Worm (Caenorhabditis elegans) whole organism, L2 larva: ENCODE results near the gene smc-5.

Experiments used
- C34F6.9 ChIP-seq: fragments of 150-350 bp; optimal IDR thresholded peaks from 2 replicates; lab custom pipeline; 2014; ENCODE audit warnings: missing biosample characterization, missing genetic modification characterization
- F13H6.1 ChIP-seq: sonication (generic microtip); optimal IDR thresholded peaks from 2 replicates; lab custom pipeline; 2016; ENCODE audit warnings: missing genetic modification characterization, missing compliant biosample characterization
- R02D3.7 ChIP-seq: fragments of 150-350 bp; optimal IDR thresholded peaks from 2 replicates; lab custom pipeline; 2014; ENCODE audit warnings: missing biosample characterization, missing genetic modification characterization
- Y55F3AM.14 ChIP-seq: fragments of 200-800 bp; sonication (Bioruptor generic); optimal IDR thresholded peaks from 2 replicates; lab custom pipeline; 2018; ENCODE audit warnings: mild to moderate bottlenecking, missing genetic modification characterization, missing compliant biosample characterization
- ZK546.5 ChIP-seq: sonication (generic microtip); optimal IDR thresholded peaks from 2 replicates; lab custom pipeline; 2017; ENCODE audit warnings: missing biosample characterization, missing genetic modification characterization
- alr-1 ChIP-seq: fragments of 150-350 bp; optimal IDR thresholded peaks from 2 replicates; lab custom pipeline; 2014; ENCODE audit warnings: missing biosample characterization, missing genetic modification characterization
- ama-1 ChIP-seq: fragments of 150-350 bp; optimal IDR thresholded peaks from 2 replicates; lab custom pipeline; 2018; ENCODE audit warnings: inconsistent platforms
- blmp-1 ChIP-seq: sonication (generic microtip); optimal IDR thresholded peaks from 2 replicates; lab custom pipeline; 2017; ENCODE audit warnings: missing genetic modification characterization, mild to moderate bottlenecking, missing compliant biosample characterization, antibody characterized with exemption, moderate library complexity; ENCODE audit not compliant: insufficient read depth
- ceh-16 ChIP-seq: fragments of 150-350 bp; optimal IDR thresholded peaks from 2 replicates; lab custom pipeline; 2014; ENCODE audit warnings: missing biosample characterization, missing genetic modification characterization
- ceh-82 ChIP-seq: fragments of 150-350 bp; optimal IDR thresholded peaks from 2 replicates; lab custom pipeline; 2014; ENCODE audit warnings: missing biosample characterization, missing genetic modification characterization
- crh-2 ChIP-seq: sonication (generic microtip); optimal IDR thresholded peaks from 2 replicates; lab custom pipeline; 2017; ENCODE audit warnings: missing biosample characterization, missing genetic modification characterization
- dmd-4 ChIP-seq: sonication (generic microtip); optimal IDR thresholded peaks from 2 replicates; lab custom pipeline; 2017; ENCODE audit warnings: missing biosample characterization, missing genetic modification characterization
- egl-27 ChIP-seq: sonication (generic microtip); optimal IDR thresholded peaks from 3 replicates; lab custom pipeline; 2017; ENCODE audit warnings: missing biosample characterization, missing genetic modification reagents, missing genetic modification characterization
- elt-1 ChIP-seq: fragments of 150-350 bp; optimal IDR thresholded peaks from 2 replicates; lab custom pipeline; 2014; ENCODE audit warnings: missing biosample characterization, missing genetic modification characterization
- elt-3 ChIP-seq: sonication (generic microtip); optimal IDR thresholded peaks from 2 replicates; lab custom pipeline; 2017; ENCODE audit warnings: missing biosample characterization, missing genetic modification characterization
- fos-1 ChIP-seq: fragments of 150-350 bp; optimal IDR thresholded peaks from 2 replicates; lab custom pipeline; 2014; ENCODE audit warnings: missing biosample characterization, missing genetic modification characterization
- gmeb-1 ChIP-seq: fragments of 150-350 bp; optimal IDR thresholded peaks from 2 replicates; lab custom pipeline; 2014; ENCODE audit warnings: missing biosample characterization, missing genetic modification characterization
- lin-11 ChIP-seq: fragments of 150-350 bp; sonication (generic microtip); optimal IDR thresholded peaks from 2 replicates; lab custom pipeline; 2014; ENCODE audit warnings: missing biosample characterization, missing genetic modification characterization, inconsistent platforms, mixed read lengths
- lin-13 ChIP-seq: fragments of 150-350 bp; optimal IDR thresholded peaks from 2 replicates; lab custom pipeline; 2014; ENCODE audit warnings: missing biosample characterization, missing genetic modification reagents, missing genetic modification characterization
- lin-39 ChIP-seq: fragments of 150-350 bp; optimal IDR thresholded peaks from 2 replicates; lab custom pipeline; 2014; ENCODE audit warnings: missing biosample characterization, missing genetic modification reagents, missing genetic modification characterization
- lsy-2 ChIP-seq, 2 experiments: fragments of 150-350 bp in 1 of 2; sonication (generic microtip) in 1 of 2; optimal IDR thresholded peaks; 2 replicates each; lab custom pipeline; 2014 to 2017; ENCODE audit warnings: missing biosample characterization in 2 of 2, missing genetic modification characterization in 2 of 2
- mbf-1 ChIP-seq: sonication (generic microtip); optimal IDR thresholded peaks from 2 replicates; lab custom pipeline; 2017; ENCODE audit warnings: missing biosample characterization, missing genetic modification characterization
- mdl-1 ChIP-seq, 2 experiments: fragments of 150-350 bp in 1 of 2; sonication (generic microtip) in 1 of 2; optimal IDR thresholded peaks; 2 replicates each; lab custom pipeline; 2017; ENCODE audit warnings: missing biosample characterization in 2 of 2, missing genetic modification characterization in 2 of 2
- nhr-10 ChIP-seq: sonication (generic microtip); optimal IDR thresholded peaks from 2 replicates; lab custom pipeline; 2017; ENCODE audit warnings: missing biosample characterization, missing genetic modification characterization
- nhr-11 ChIP-seq: fragments of 150-350 bp; optimal IDR thresholded peaks from 2 replicates; lab custom pipeline; 2014; ENCODE audit warnings: missing biosample characterization, missing genetic modification characterization
- nhr-129 ChIP-seq: fragments of 150-350 bp; optimal IDR thresholded peaks from 2 replicates; lab custom pipeline; 2014; ENCODE audit warnings: missing biosample characterization, missing genetic modification characterization
- nhr-21 ChIP-seq: fragments of 150-350 bp; optimal IDR thresholded peaks from 2 replicates; lab custom pipeline; 2014; ENCODE audit warnings: missing biosample characterization, missing genetic modification characterization
- nhr-23 ChIP-seq: fragments of 150-350 bp; optimal IDR thresholded peaks from 2 replicates; lab custom pipeline; 2014; ENCODE audit warnings: missing biosample characterization, missing genetic modification reagents, missing genetic modification characterization
- nhr-237 ChIP-seq: fragments of 150-350 bp; optimal IDR thresholded peaks from 2 replicates; lab custom pipeline; 2014; ENCODE audit warnings: missing biosample characterization, missing genetic modification characterization
- nhr-25 ChIP-seq: fragments of 150-350 bp; sonication (generic microtip); optimal IDR thresholded peaks from 3 replicates; lab custom pipeline; 2014; ENCODE audit warnings: missing biosample characterization, missing genetic modification characterization
- nhr-6 ChIP-seq: fragments of 150-350 bp; optimal IDR thresholded peaks from 2 replicates; lab custom pipeline; 2014; ENCODE audit warnings: missing biosample characterization, missing genetic modification characterization
- sem-4 ChIP-seq: fragments of 150-350 bp; optimal IDR thresholded peaks from 2 replicates; lab custom pipeline; 2014; ENCODE audit warnings: missing biosample characterization, missing genetic modification reagents, missing genetic modification characterization
- skn-1 ChIP-seq: sonication (generic microtip); optimal IDR thresholded peaks from 2 replicates; lab custom pipeline; 2017; ENCODE audit warnings: missing biosample characterization, missing genetic modification characterization
- sma-3 ChIP-seq: sonication (generic microtip); optimal IDR thresholded peaks from 2 replicates; lab custom pipeline; 2016; ENCODE audit warnings: missing genetic modification reagents, missing genetic modification characterization, missing compliant biosample characterization
- sma-9 ChIP-seq, 2 experiments: fragments of 150-350 bp in 1 of 2; sonication (generic microtip) in 1 of 2; optimal IDR thresholded peaks; 2 replicates each; lab custom pipeline; 2014 to 2016; ENCODE audit warnings: missing genetic modification characterization in 2 of 2, mild to moderate bottlenecking in 1 of 2, missing biosample characterization in 1 of 2, missing compliant biosample characterization in 1 of 2, missing genetic modification reagents in 1 of 2, moderate library complexity in 1 of 2
- snpc-4 ChIP-seq: fragments of 150-350 bp; optimal IDR thresholded peaks from 2 replicates; lab custom pipeline; 2014; ENCODE audit warnings: missing biosample characterization, missing genetic modification characterization
- unc-39 ChIP-seq: fragments of 150-350 bp; optimal IDR thresholded peaks from 2 replicates; lab custom pipeline; 2014; ENCODE audit warnings: missing biosample characterization, missing genetic modification characterization
- unc-55 ChIP-seq: fragments of 150-350 bp; sonication (generic microtip); optimal IDR thresholded peaks from 3 replicates; lab custom pipeline; 2014; ENCODE audit warnings: missing biosample characterization, missing genetic modification reagents, missing genetic modification characterization
- ztf-11 ChIP-seq: sonication (generic microtip); optimal IDR thresholded peaks from 2 replicates; lab custom pipeline; 2017; ENCODE audit warnings: missing biosample characterization, missing genetic modification characterization
- ztf-4 ChIP-seq: fragments of 150-350 bp; optimal IDR thresholded peaks from 2 replicates; lab custom pipeline; 2014; ENCODE audit warnings: missing biosample characterization, missing genetic modification characterization

Gene smc-5

DNA sequence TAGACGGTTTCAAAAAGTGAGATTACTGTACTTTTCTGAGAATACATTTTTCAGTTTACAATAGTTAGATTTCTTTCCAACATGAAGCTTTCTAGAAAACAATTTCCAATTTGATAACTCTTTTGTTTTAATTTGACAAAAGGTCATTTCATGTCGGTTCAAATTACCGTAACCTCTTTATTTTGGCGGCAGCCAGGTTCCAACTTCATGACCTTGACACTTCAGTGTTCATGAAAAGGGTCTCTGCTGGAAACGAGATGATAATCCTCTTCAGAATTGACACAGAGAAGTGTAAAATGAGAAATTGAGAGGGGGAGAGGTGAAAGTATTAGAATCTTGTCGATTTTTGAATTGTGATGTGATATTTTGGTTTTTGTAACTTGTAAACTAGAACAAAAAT, 40.4 kb upstream of the smc-5 start:
- TF ChIP-seq dmd-4 (tag; lab: Kevin White, UChicago): no peak
- no peak for TF ChIP-seq elt-3 (tag; lab: Kevin White, UChicago)
- no peak for TF ChIP-seq nhr-6 (tag; lab: Kevin White, UChicago)
- TF ChIP-seq nhr-25 (tag; lab: Kevin White, UChicago): peak; percentile 60
- TF ChIP-seq blmp-1: peak; percentile 39

DNA sequence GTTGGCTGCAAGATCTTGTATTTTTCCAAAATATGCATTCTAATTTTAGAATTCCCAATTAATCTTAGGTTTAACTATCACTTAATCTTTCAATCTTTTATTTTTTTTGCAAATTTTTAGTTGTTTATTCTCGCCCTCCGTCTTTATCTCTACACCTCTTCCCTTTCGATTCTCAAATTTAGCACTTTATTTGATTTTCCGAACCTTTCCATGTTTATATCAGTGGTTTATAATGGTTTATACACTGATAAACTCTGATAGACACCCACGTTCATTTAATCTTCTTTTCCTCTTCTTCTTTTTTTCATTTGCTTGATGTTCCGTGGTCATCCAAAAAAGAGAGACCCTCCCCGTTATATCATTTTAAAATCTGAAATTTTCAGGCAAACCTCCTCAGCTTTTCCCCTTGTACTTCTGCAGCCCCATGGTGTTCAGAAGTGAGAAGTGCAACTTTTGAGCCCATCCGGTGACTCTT, 39.5 kb upstream of the smc-5 start, which contains the start of the genes nsy-1 and F59A6.13:
nsy-1 (plus strand) TSS at position 377 of the 475 bp plus-strand sequence.
F59A6.13 (plus strand) TSS at position 425 of the 475 bp plus-strand sequence.
- TF ChIP-seq crh-2 (tag; lab: Kevin White, UChicago): no peak
- no peak for TF ChIP-seq dmd-4 (tag; lab: Kevin White, UChicago)
- TF ChIP-seq Y55F3AM.14: no peak
- no peak for TF ChIP-seq nhr-129
- TF ChIP-seq ZK546.5 (tag; lab: Kevin White, UChicago): no peak
- TF ChIP-seq ztf-4: no peak
- TF ChIP-seq fos-1 (tag; lab: Kevin White, UChicago): peak; percentile 61
- TF ChIP-seq elt-1 (tag; lab: Kevin White, UChicago): no peak
- TF ChIP-seq elt-3 (tag; lab: Kevin White, UChicago): no peak
- TF ChIP-seq sma-9 (GFP tag; optimal IDR thresholded peaks at IDR 0.05; lab: Kevin White, UChicago): peak; percentile 35
- TF ChIP-seq sma-9 (tag; optimal IDR thresholded peaks at IDR 0.05; lab: Kevin White, UChicago): no peak
- TF ChIP-seq C34F6.9: no peak
- TF ChIP-seq ceh-82: no peak
- no peak for TF ChIP-seq mbf-1 (tag; lab: Kevin White, UChicago)

DNA sequence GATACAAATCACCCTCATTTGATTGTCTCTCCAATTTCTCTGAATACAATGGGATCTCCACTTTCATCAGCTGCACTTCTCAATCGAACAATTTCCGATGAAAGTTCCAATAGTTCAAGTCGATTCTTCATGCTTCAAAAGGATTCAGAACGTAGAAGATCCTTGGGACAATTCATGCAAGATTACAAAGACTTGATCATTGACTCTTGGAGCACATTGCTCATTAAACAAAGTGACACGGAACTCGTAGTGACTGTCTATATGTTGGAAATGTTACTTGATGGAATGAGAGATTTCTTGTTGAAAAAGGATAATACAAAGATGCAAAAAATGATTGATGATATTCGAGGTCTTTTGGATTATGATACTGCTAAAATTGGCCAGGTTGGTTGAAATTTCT, 34.0 kb upstream of the smc-5 start:
- no peak for TF ChIP-seq mdl-1 (tag; optimal IDR thresholded peaks at IDR 0.05; lab: Kevin White, UChicago)
- no peak for TF ChIP-seq lin-39 (tag; lab: Kevin White, UChicago)
- no peak for TF ChIP-seq nhr-25 (tag; lab: Kevin White, UChicago)
- TF ChIP-seq nhr-237 (tag; lab: Kevin White, UChicago): no peak
- no peak for TF ChIP-seq alr-1
- no peak for TF ChIP-seq Y55F3AM.14
- no peak for TF ChIP-seq mbf-1 (tag; lab: Kevin White, UChicago)
- TF ChIP-seq ztf-11: no peak
- no peak for TF ChIP-seq crh-2 (tag; lab: Kevin White, UChicago)
- TF ChIP-seq lin-11 (tag; lab: Kevin White, UChicago): no peak
- no peak for TF ChIP-seq ztf-4
- no peak for TF ChIP-seq R02D3.7
- TF ChIP-seq gmeb-1 (tag; lab: Kevin White, UChicago): no peak
- no peak for TF ChIP-seq nhr-10 (tag; lab: Kevin White, UChicago)
- TF ChIP-seq nhr-21 (tag; lab: Kevin White, UChicago): no peak

DNA sequence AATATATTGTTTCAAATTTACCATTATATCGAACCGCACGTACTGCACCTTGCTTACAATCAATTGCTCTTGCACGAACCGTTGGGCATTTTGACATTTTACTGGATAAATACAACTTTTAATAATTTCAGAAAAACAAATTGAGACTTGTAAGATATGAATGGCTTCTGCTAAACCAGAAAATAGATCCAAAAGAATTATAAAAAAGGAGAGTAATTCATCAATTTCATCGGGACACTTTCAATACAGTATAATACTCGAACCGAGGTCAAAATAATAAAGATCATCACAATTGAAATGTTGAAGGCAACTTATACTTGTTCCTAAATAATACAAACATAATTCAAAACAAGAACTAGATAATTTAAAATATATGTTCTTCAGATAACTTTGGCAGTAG, 30.3 kb upstream of the smc-5 start, which contains the start of gene wdr-83:
wdr-83 (minus strand) TSS at position 101 of the 400 bp plus-strand sequence.
- no peak for TF ChIP-seq lsy-2 (tag; optimal IDR thresholded peaks at IDR 0.05; lab: Kevin White, UChicago)
- TF ChIP-seq ama-1 (lab: Kevin White, UChicago): no peak
- no peak for TF ChIP-seq F13H6.1 (tag; lab: Kevin White, UChicago)
- TF ChIP-seq ztf-11: no peak
- TF ChIP-seq nhr-237 (tag; lab: Kevin White, UChicago): no peak
- no peak for TF ChIP-seq ztf-4
- TF ChIP-seq gmeb-1 (tag; lab: Kevin White, UChicago): no peak
- no peak for TF ChIP-seq snpc-4 (tag; lab: Kevin White, UChicago)
- TF ChIP-seq egl-27: no peak
- no peak for TF ChIP-seq dmd-4 (tag; lab: Kevin White, UChicago)
- no peak for TF ChIP-seq nhr-11 (tag; lab: Kevin White, UChicago)
- no peak for TF ChIP-seq skn-1
- TF ChIP-seq elt-1 (tag; lab: Kevin White, UChicago): no peak
- no peak for TF ChIP-seq elt-3 (tag; lab: Kevin White, UChicago)

DNA sequence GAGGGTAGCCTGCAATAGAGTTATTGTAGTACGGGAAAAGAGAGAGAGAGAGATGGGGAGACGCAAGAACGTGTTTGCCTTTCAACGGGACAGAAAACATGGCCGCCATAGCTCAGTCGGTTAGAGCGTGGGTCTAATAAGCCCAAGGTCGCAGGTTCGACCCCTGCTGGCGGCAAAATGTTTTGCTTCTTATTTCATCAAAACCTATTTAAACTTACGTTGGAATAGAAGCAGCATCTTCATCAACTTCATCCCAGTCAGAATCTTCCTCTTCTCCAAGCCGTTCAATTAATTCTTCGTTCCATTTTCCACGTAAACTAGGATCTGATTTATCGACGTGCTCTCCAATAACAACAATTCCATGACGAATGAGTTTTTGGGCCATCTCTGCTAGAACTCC, 29.3 kb upstream of the smc-5 start:
- TF ChIP-seq sem-4 (tag; lab: Kevin White, UChicago) (no peak), mdl-1 (tag; optimal IDR thresholded peaks at IDR 0.05; lab: Kevin White, UChicago) (peak in 1 of 2 experiments; percentile 10), lin-39 (tag; lab: Kevin White, UChicago) (no peak), sma-9 (GFP tag; optimal IDR thresholded peaks at IDR 0.05; lab: Kevin White, UChicago) (peak; percentile 26), sma-9 (tag; optimal IDR thresholded peaks at IDR 0.05; lab: Kevin White, UChicago) (no peak), lin-13 (peak; percentile 13), nhr-25 (tag; lab: Kevin White, UChicago) (peak; percentile 1), unc-39 (no peak), nhr-23 (no peak), dmd-4 (tag; lab: Kevin White, UChicago) (no peak), lsy-2 (tag; optimal IDR thresholded peaks at IDR 0.05; lab: Kevin White, UChicago) (peak; percentile 32 to 59), lin-11 (tag; lab: Kevin White, UChicago) (peak; percentile 11), snpc-4 (tag; lab: Kevin White, UChicago) (peak; percentile 7), nhr-11 (tag; lab: Kevin White, UChicago) (no peak), C34F6.9 (peak; percentile 34), egl-27 (peak; percentile 32), gmeb-1 (tag; lab: Kevin White, UChicago) (peak; percentile 54), sma-3 (GFP tag; lab: Kevin White, UChicago) (peak; percentile 50), nhr-21 (tag; lab: Kevin White, UChicago) (peak; percentile 36), F13H6.1 (tag; lab: Kevin White, UChicago) (peak; percentile 70), unc-55 (GFP tag; lab: Kevin White, UChicago) (peak; percentile 55), fos-1 (tag; lab: Kevin White, UChicago) (peak; percentile 59), Y55F3AM.14 (no peak), nhr-129 (peak; percentile 81), ceh-16 (tag; lab: Kevin White, UChicago) (peak; percentile 13), nhr-237 (tag; lab: Kevin White, UChicago) (no peak)
